Worm (Caenorhabditis elegans) whole organism, mixed stage, embryonic: ENCODE data around the gene ttr-39.
A peak's percentile ranks its signal among the peaks of the same experiment; 100 is the strongest.

Source experiments
- M03D4.4 ChIP-seq: sonication (generic microtip); optimal IDR thresholded peaks from 2 replicates; lab custom pipeline; 2017; ENCODE audit warnings: mild to moderate bottlenecking, missing genetic modification characterization, missing compliant biosample characterization
- bed-3 ChIP-seq: fragments of 200-800 bp; sonication (Bioruptor generic); optimal IDR thresholded peaks from 3 replicates; lab custom pipeline; 2018; ENCODE audit warnings: mild to moderate bottlenecking, missing genetic modification characterization, moderate library complexity, missing compliant biosample characterization
- blmp-1 ChIP-seq: fragments of 150-350 bp; optimal IDR thresholded peaks from 2 replicates; lab custom pipeline; 2014; ENCODE audit warnings: missing biosample characterization, missing genetic modification characterization
- ceh-39 ChIP-seq: fragments of 150-350 bp; optimal IDR thresholded peaks from 2 replicates; lab custom pipeline; 2014; ENCODE audit warnings: missing biosample characterization, missing genetic modification characterization
- ceh-43 ChIP-seq: fragments of 200-800 bp; sonication (Bioruptor generic); optimal IDR thresholded peaks from 2 replicates; lab custom pipeline; 2018; ENCODE audit warnings: mild to moderate bottlenecking, missing genetic modification characterization, moderate library complexity, missing compliant biosample characterization
- ceh-83 ChIP-seq: fragments of 200-800 bp; sonication (Bioruptor generic); optimal IDR thresholded peaks from 2 replicates; lab custom pipeline; 2018; ENCODE audit warnings: mild to moderate bottlenecking, missing genetic modification characterization, missing compliant biosample characterization
- ces-1 ChIP-seq: fragments of 150-350 bp; optimal IDR thresholded peaks from 2 replicates; lab custom pipeline; 2014; ENCODE audit warnings: missing biosample characterization, missing genetic modification reagents, missing genetic modification characterization
- cnd-1 ChIP-seq: fragments of 200-800 bp; sonication (Bioruptor generic); optimal IDR thresholded peaks from 2 replicates; lab custom pipeline; 2018; ENCODE audit warnings: mild to moderate bottlenecking, missing genetic modification characterization, missing compliant biosample characterization
- drap-1 ChIP-seq: fragments of 200-800 bp; sonication (Bioruptor generic); optimal IDR thresholded peaks from 3 replicates; lab custom pipeline; 2018; ENCODE audit warnings: mild to moderate bottlenecking, missing genetic modification characterization, missing compliant biosample characterization
- elt-1 ChIP-seq: sonication (generic microtip); optimal IDR thresholded peaks from 2 replicates; lab custom pipeline; 2017; ENCODE audit warnings: missing genetic modification characterization, mild to moderate bottlenecking, missing compliant biosample characterization, antibody characterized with exemption, moderate library complexity, borderline replicate concordance; ENCODE audit not compliant: insufficient read depth
- elt-3 ChIP-seq: fragments of 150-350 bp; optimal IDR thresholded peaks from 2 replicates; lab custom pipeline; 2014; ENCODE audit warnings: missing biosample characterization, missing genetic modification characterization
- flh-1 ChIP-seq: fragments of 200-800 bp; sonication (Bioruptor generic); optimal IDR thresholded peaks from 2 replicates; lab custom pipeline; 2018; ENCODE audit warnings: mild to moderate bottlenecking, missing genetic modification characterization, moderate library complexity, missing compliant biosample characterization
- ham-2 ChIP-seq: fragments of 200-800 bp; sonication (Bioruptor generic); optimal IDR thresholded peaks from 2 replicates; lab custom pipeline; 2018; ENCODE audit warnings: mild to moderate bottlenecking, missing genetic modification characterization, missing compliant biosample characterization
- hlh-1 ChIP-seq: fragments of 150-350 bp; optimal IDR thresholded peaks from 2 replicates; lab custom pipeline; 2014; ENCODE audit warnings: missing biosample characterization, missing genetic modification reagents, missing genetic modification characterization
- lin-13 ChIP-seq: fragments of 150-350 bp; optimal IDR thresholded peaks from 2 replicates; lab custom pipeline; 2014; ENCODE audit warnings: missing biosample characterization, missing genetic modification characterization
- lin-32 ChIP-seq: fragments of 200-800 bp; sonication (Bioruptor generic); optimal IDR thresholded peaks from 2 replicates; lab custom pipeline; 2018; ENCODE audit warnings: mild to moderate bottlenecking, missing genetic modification characterization, missing compliant biosample characterization
- lsy-2 ChIP-seq: fragments of 150-350 bp; optimal IDR thresholded peaks from 2 replicates; lab custom pipeline; 2014; ENCODE audit warnings: missing biosample characterization, missing genetic modification characterization
- mab-5 ChIP-seq: fragments of 150-350 bp; optimal IDR thresholded peaks from 2 replicates; lab custom pipeline; 2014; ENCODE audit warnings: missing biosample characterization, missing genetic modification characterization
- mep-1 ChIP-seq: fragments of 150-350 bp; optimal IDR thresholded peaks from 2 replicates; lab custom pipeline; 2017; ENCODE audit warnings: missing biosample characterization, missing genetic modification reagents, missing genetic modification characterization, inconsistent platforms
- mls-2 ChIP-seq: sonication (generic microtip); optimal IDR thresholded peaks from 2 replicates; lab custom pipeline; 2016; ENCODE audit warnings: mild to moderate bottlenecking, missing genetic modification characterization, moderate library complexity, missing compliant biosample characterization
- nhr-12 ChIP-seq: fragments of 150-350 bp; optimal IDR thresholded peaks from 2 replicates; lab custom pipeline; 2014; ENCODE audit warnings: missing biosample characterization, missing genetic modification characterization
- nhr-2 ChIP-seq: fragments of 150-350 bp; optimal IDR thresholded peaks from 2 replicates; lab custom pipeline; 2014; ENCODE audit warnings: missing biosample characterization, missing genetic modification characterization
- nhr-237 ChIP-seq: fragments of 150-350 bp; optimal IDR thresholded peaks from 2 replicates; lab custom pipeline; 2014; ENCODE audit warnings: missing biosample characterization, missing genetic modification characterization
- nhr-28 ChIP-seq: fragments of 150-350 bp; optimal IDR thresholded peaks from 2 replicates; lab custom pipeline; 2014; ENCODE audit warnings: missing biosample characterization, missing genetic modification characterization
- nhr-76 ChIP-seq: sonication (generic microtip); optimal IDR thresholded peaks from 2 replicates; lab custom pipeline; 2017; ENCODE audit warnings: missing biosample characterization, missing genetic modification characterization
- pha-4 ChIP-seq: fragments of 150-350 bp; optimal IDR thresholded peaks from 2 replicates; lab custom pipeline; 2018; ENCODE audit warnings: missing biosample characterization, missing genetic modification reagents, missing genetic modification characterization
- sem-2 ChIP-seq: fragments of 200-800 bp; sonication (Bioruptor generic); optimal IDR thresholded peaks from 2 replicates; lab custom pipeline; 2018; ENCODE audit warnings: mild to moderate bottlenecking, missing genetic modification characterization, missing compliant biosample characterization
- snpc-4 ChIP-seq: fragments of 150-350 bp; optimal IDR thresholded peaks from 2 replicates; lab custom pipeline; 2014; ENCODE audit warnings: missing biosample characterization, missing genetic modification characterization
- sptf-1 ChIP-seq: sonication (generic microtip); optimal IDR thresholded peaks from 2 replicates; lab custom pipeline; 2017; ENCODE audit warnings: mild to moderate bottlenecking, missing genetic modification characterization, moderate library complexity, missing compliant biosample characterization
- tbx-8 ChIP-seq: fragments of 200-800 bp; sonication (Bioruptor generic); optimal IDR thresholded peaks from 2 replicates; lab custom pipeline; 2018; ENCODE audit warnings: mild to moderate bottlenecking, missing genetic modification characterization, moderate library complexity, missing compliant biosample characterization
- unc-120 ChIP-seq: sonication (generic microtip); optimal IDR thresholded peaks from 2 replicates; lab custom pipeline; 2017; ENCODE audit warnings: missing genetic modification characterization, missing compliant biosample characterization; ENCODE audit not compliant: poor library complexity, severe bottlenecking
- unc-39 ChIP-seq: fragments of 150-350 bp; optimal IDR thresholded peaks from 2 replicates; lab custom pipeline; 2014; ENCODE audit warnings: missing biosample characterization, missing genetic modification characterization
- unc-62 ChIP-seq: fragments of 150-350 bp; optimal IDR thresholded peaks from 2 replicates; lab custom pipeline; 2014; ENCODE audit warnings: missing biosample characterization, missing genetic modification reagents, missing genetic modification characterization
- zip-8 ChIP-seq: fragments of 150-350 bp; optimal IDR thresholded peaks from 2 replicates; lab custom pipeline; 2014; ENCODE audit warnings: missing biosample characterization, missing genetic modification characterization
- ztf-11 ChIP-seq: fragments of 150-350 bp; optimal IDR thresholded peaks from 2 replicates; lab custom pipeline; 2014; ENCODE audit warnings: missing biosample characterization, missing genetic modification characterization

The ttr-39 gene

DNA sequence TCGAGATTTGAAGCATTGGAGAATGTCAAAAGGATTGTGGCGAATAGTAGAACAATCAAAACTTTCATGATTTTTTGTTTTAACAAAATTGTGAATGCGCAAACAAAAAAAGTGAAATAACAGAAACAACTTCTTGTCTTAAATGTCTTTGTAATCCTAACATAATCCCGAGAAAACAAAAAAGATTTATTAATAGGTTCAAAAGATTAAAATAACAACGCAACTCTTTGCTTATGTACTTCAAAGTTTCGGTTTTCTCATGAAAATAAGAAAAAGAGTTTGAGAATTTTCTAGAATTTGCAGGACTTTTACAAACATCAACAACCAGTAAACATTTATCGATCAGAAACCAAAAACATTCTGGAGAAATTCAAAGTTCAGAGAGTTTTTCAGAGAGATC lies at the start of gene ttr-39:
ttr-39 (minus strand) TSS at position 101 of the 400 bp plus-strand sequence.
- peak; percentile 90 for TF ChIP-seq blmp-1 (tag; lab: Kevin White, UChicago)
- TF ChIP-seq lin-13: no peak

DNA sequence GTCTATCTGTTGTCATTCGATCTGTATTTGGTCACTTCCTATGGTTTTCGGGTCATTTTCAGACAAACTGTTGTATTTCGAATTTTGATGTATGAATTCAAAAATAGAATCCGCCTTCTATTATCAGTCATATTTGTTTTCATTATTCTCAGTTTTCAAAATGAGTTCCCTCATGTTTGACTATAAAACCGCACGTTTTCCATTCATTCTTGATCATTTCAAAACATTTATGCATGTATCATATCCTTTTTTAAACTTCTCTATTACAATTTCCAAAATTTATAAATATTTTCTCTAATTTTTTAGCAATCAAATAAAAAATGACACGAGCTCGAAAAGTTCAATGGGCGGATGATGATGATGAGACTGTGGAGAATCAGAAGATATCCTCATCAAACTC lies 48.1 kb upstream of the ttr-39 start, which contains the start of gene K08F4.12:
K08F4.12 (plus strand) TSS at position 301 of the 400 bp plus-strand sequence.
- TF ChIP-seq nhr-2 (tag; lab: Kevin White, UChicago) (no peak), mab-5 (tag; lab: Kevin White, UChicago) (no peak), mls-2 (tag; lab: Kevin White, UChicago) (no peak), nhr-28 (tag; lab: Kevin White, UChicago) (no peak)

- TF ChIP-seq tbx-8 (no peak), lin-32 (GFP tag; lab: Kevin White, UChicago) (no peak), mab-5 (tag; lab: Kevin White, UChicago) (no peak), lin-13 (no peak), ces-1 (GFP tag; lab: Kevin White, UChicago) (no peak), sptf-1 (tag; lab: Kevin White, UChicago) (no peak)
These were observed 46.1 kb upstream of the ttr-39 start, which contains the start of gene K08F4.5 for ce11 chrIV:10135817-10136216. TSS of gene K08F4.5 (minus strand) at chrIV:10135917.

DNA sequence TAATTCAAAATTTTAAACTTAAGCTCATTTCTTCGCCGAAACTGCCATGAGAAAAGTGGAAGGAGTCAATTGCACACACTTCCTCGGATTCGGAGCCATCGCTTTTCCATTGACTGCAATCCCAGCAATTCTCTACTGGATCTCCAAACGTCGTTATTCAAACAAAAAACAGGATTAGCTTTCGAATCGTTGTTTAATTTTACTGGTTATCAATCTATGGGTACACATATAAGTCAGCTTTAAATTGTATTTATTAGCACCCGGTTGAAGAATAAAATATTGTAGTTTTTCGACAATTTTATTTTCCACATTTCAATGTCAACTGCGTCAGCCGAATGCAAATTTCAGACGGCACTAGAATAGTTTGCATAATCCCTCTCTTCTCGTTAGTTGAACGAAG lies 40.3 kb upstream of the ttr-39 start, which contains the start of gene glt-3:
glt-3 (plus strand) TSS at position 301 of the 400 bp plus-strand sequence.
- no peak for TF ChIP-seq nhr-12 (tag; lab: Kevin White, UChicago)
- TF ChIP-seq snpc-4: no peak
- no peak for TF ChIP-seq nhr-76
- no peak for TF ChIP-seq elt-3
- TF ChIP-seq ces-1 (GFP tag; lab: Kevin White, UChicago): no peak
- no peak for TF ChIP-seq sem-2 (GFP tag; lab: Kevin White, UChicago)
- no peak for TF ChIP-seq unc-39 (tag; lab: Kevin White, UChicago)
- no peak for TF ChIP-seq unc-120
- no peak for TF ChIP-seq unc-62 (GFP tag; lab: Kevin White, UChicago)
- no peak for TF ChIP-seq ceh-39 (tag; lab: Kevin White, UChicago)
- no peak for TF ChIP-seq zip-8 (tag; lab: Kevin White, UChicago)
- no peak for TF ChIP-seq lin-32 (GFP tag; lab: Kevin White, UChicago)
- TF ChIP-seq hlh-1 (tag; lab: Kevin White, UChicago): no peak
- TF ChIP-seq nhr-2 (tag; lab: Kevin White, UChicago): no peak

DNA sequence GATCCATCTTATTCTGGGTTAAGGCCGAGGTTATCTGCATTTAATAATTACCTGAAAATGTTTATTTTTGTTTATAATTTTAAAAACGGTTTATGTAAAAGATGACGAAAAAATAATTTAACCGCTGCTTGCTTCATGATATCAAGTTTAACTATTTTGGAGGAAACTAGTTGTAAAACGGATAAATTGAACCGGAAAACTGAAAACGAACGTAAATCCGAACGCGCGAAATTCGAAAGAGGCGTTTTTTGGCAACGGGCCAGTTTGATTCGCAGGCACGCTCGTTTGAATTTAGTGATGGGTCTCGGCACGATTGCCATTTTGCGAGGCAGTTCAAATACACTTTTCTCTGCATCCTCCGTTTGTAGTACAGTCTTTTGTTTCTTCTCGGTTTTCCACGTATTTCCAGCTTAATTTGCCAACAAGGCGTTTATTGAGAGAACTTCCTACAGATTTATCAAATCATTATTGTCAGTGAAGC lies 39.3 kb upstream of the ttr-39 start, which contains the start of the genes gtbp-1 and K08F4.3:
gtbp-1 (minus strand) TSS at position 51 of the 481 bp plus-strand sequence.
K08F4.3 (plus strand) TSS at position 352 of the 481 bp plus-strand sequence.
- peak; percentile 6 for TF ChIP-seq hlh-1 (tag; lab: Kevin White, UChicago)
- no peak for TF ChIP-seq drap-1 (GFP tag; lab: Kevin White, UChicago)
- TF ChIP-seq ceh-43 (GFP tag; lab: Kevin White, UChicago): no peak
- TF ChIP-seq nhr-76: no peak
- no peak for TF ChIP-seq sem-2 (GFP tag; lab: Kevin White, UChicago)
- TF ChIP-seq sptf-1 (tag; lab: Kevin White, UChicago): no peak
- peak; percentile 74 for TF ChIP-seq mep-1 (tag; lab: Kevin White, UChicago)
- TF ChIP-seq blmp-1 (tag; lab: Kevin White, UChicago): no peak
- TF ChIP-seq unc-120: peak; percentile 74
- no peak for TF ChIP-seq snpc-4
- no peak for TF ChIP-seq cnd-1
- TF ChIP-seq unc-39 (tag; lab: Kevin White, UChicago): no peak
- TF ChIP-seq flh-1 (GFP tag; lab: Kevin White, UChicago): no peak
- TF ChIP-seq nhr-2 (tag; lab: Kevin White, UChicago): no peak
- TF ChIP-seq unc-62 (GFP tag; lab: Kevin White, UChicago): no peak
- no peak for TF ChIP-seq ztf-11 (tag; lab: Kevin White, UChicago)
- TF ChIP-seq elt-3: no peak
- peak; percentile 23 for TF ChIP-seq M03D4.4 (tag; lab: Kevin White, UChicago)
- TF ChIP-seq lsy-2 (tag; lab: Kevin White, UChicago): peak; percentile 73
- no peak for TF ChIP-seq elt-1 (tag; lab: Kevin White, UChicago)
- TF ChIP-seq lin-13: peak; percentile 57
- TF ChIP-seq mls-2 (tag; lab: Kevin White, UChicago): no peak
- TF ChIP-seq mab-5 (tag; lab: Kevin White, UChicago): no peak
- TF ChIP-seq zip-8 (tag; lab: Kevin White, UChicago): no peak
- peak; percentile 52 for TF ChIP-seq ceh-39 (tag; lab: Kevin White, UChicago)
- peak; percentile 39 for TF ChIP-seq nhr-237 (tag; lab: Kevin White, UChicago)
- TF ChIP-seq pha-4: peak; percentile 47
- no peak for TF ChIP-seq nhr-12 (tag; lab: Kevin White, UChicago)
- no peak for TF ChIP-seq lin-32 (GFP tag; lab: Kevin White, UChicago)
- TF ChIP-seq bed-3: no peak
- no peak for TF ChIP-seq tbx-8
- no peak for TF ChIP-seq ces-1 (GFP tag; lab: Kevin White, UChicago)
- no peak for TF ChIP-seq ceh-83 (GFP tag; lab: Kevin White, UChicago)
- no peak for TF ChIP-seq nhr-28 (tag; lab: Kevin White, UChicago)
- TF ChIP-seq ham-2 (GFP tag; lab: Kevin White, UChicago): no peak
